Fruit fly (Drosophila melanogaster): ENCODE measurements around the gene CG7183.

CG7183 gene

DNA sequence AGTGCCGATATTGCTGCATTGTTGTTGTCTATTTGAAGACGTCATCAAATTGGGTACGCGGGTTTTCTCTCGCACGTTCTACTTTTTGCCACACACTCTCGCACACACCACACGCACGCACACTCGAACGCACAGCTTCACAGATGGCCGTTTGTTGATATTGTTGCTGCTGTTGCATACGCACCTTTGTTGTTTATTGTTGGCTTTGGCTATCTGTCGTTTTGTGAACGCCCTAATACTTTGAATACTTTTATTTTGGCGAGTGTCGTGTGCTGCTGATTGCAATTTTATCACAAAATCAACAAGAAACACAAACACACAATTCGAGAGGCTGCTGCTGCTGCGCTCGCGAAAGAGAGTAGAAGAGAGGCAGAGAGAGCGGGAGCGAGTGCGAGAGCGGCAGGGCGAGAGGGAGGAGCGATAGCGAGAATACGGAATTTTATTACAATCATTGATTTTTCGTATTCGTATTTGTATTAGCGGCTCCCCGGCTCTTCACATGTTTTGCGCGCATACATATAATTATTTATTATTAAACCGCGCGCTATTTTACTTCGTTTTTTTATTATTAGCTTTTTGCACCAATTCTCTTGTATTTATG lies 21.9 kb downstream of the CG7183 start:
- TF ChIP-seq toe (GFP tag; optimal IDR thresholded peaks at IDR 0.05) (no peak), Mnt (GFP tag; optimal IDR thresholded peaks at IDR 0.05) (peak; percentile 65), CG33017 (tag; optimal IDR thresholded peaks at IDR 0.05) (peak; percentile 14), CG7045 (GFP tag; optimal IDR thresholded peaks at IDR 0.05) (peak; percentile 55), CG11617 (GFP tag; optimal IDR thresholded peaks at IDR 0.05) (peak; percentile 60), CG12768 (GFP tag; optimal IDR thresholded peaks at IDR 0.05) (peak; percentile 73), pad (GFP tag; optimal IDR thresholded peaks at IDR 0.05) (peak; percentile 36), bab1 (GFP tag; optimal IDR thresholded peaks at IDR 0.05) (no peak), cic (GFP tag; optimal IDR thresholded peaks at IDR 0.05) (peak; percentile 80), CG14711 (tag; optimal IDR thresholded peaks at IDR 0.05) (peak; percentile 15), tj (GFP tag; optimal IDR thresholded peaks at IDR 0.05) (peak; percentile 56), cnc (optimal IDR thresholded peaks at IDR 0.05) (no peak), CG7101 (tag; optimal IDR thresholded peaks at IDR 0.05) (peak; percentile 64), Hr96 (GFP tag; optimal IDR thresholded peaks at IDR 0.05) (peak; percentile 4), kay (GFP tag; ENCODE audit: borderline replicate concordance) (no peak), CG5204 (GFP tag; optimal IDR thresholded peaks at IDR 0.05) (no peak), ovo (GFP tag; optimal IDR thresholded peaks at IDR 0.05) (peak; percentile 46), CG1620 (GFP tag; optimal IDR thresholded peaks at IDR 0.05) (peak; percentile 59), Clk (GFP tag; optimal IDR thresholded peaks at IDR 0.05) (peak; percentile 25), Crg-1 (GFP tag; optimal IDR thresholded peaks at IDR 0.05) (peak; percentile 34)

DNA sequence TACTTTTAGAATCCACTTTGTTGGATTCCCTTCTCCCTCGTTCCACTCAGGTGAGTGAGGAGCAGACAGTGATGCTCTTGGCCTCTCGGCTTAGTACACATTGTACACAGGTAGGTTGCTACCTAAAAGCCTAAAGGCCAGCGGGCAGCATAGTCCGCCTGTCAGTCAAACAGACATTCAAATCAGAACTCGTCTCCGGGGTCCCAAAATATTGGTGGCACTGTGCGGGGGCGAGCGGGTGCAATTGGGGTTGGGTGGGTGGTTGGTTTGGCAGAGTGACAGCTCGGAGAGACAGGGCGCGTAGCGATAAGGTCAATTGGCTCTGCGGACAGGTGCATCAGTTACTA lies 22.7 kb downstream of the CG7183 start:
- no peak for TF ChIP-seq CG5204 (GFP tag; optimal IDR thresholded peaks at IDR 0.05)
- TF ChIP-seq CG12768 (GFP tag; optimal IDR thresholded peaks at IDR 0.05), result no peak
- no peak for TF ChIP-seq bab1 (GFP tag; optimal IDR thresholded peaks at IDR 0.05)

DNA sequence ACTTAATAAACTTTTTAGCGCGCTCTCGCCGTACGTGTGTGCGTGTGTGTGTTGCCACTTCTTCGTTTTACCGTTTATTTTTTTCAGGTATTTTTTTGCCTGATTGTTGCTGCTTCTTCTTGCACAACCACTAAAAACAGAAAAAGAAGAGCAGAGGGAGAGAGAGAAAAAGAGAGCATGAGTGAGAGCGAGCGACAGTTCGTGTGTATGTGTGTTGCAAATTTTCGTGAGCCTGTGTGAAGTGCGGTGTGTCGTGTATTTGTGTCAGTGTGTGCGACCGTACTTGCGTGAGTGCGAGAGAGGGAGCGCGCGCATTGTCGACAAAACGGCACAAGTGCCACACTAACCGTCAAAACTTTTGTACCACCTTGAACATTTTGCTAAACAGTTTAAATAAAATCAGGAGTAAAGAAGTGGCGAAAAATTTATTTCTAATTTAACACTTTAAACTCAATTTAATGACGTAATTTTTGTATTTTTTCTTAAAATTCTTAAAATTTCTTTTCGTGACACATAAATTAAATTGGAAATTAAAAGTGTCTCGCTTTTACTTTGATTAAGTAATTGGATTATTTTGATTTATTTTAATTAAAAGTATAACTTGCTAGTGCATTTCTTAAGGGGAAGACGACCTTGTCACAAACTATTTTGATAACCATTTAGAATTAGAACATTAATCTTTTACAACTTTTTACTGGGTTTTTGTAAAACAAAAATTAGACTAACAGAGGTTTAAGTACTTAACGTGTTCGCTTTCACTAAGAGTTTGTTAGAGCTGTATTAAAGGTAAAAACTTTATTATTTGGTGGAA lies 23.3 kb downstream of the CG7183 start:
- TF ChIP-seq CG12768 (GFP tag; optimal IDR thresholded peaks at IDR 0.05), result peak; percentile 7
- no peak for TF ChIP-seq cnc (optimal IDR thresholded peaks at IDR 0.05)
- TF ChIP-seq pad (GFP tag; optimal IDR thresholded peaks at IDR 0.05), result peak; percentile 32
- peak; percentile 76 for TF ChIP-seq CG11617 (GFP tag; optimal IDR thresholded peaks at IDR 0.05)
- peak; percentile 61 for TF ChIP-seq bab1 (GFP tag; optimal IDR thresholded peaks at IDR 0.05)
- TF ChIP-seq CG5204 (GFP tag; optimal IDR thresholded peaks at IDR 0.05), result peak; percentile 68
- TF ChIP-seq Clk (GFP tag; optimal IDR thresholded peaks at IDR 0.05), result no peak
- peak; percentile 71 for TF ChIP-seq tj (GFP tag; optimal IDR thresholded peaks at IDR 0.05)
- TF ChIP-seq CG33017 (tag; optimal IDR thresholded peaks at IDR 0.05), result peak; percentile 29
- TF ChIP-seq ovo (GFP tag; optimal IDR thresholded peaks at IDR 0.05), result peak; percentile 83
- peak; percentile 46 for TF ChIP-seq CG7101 (tag; optimal IDR thresholded peaks at IDR 0.05)
- peak; percentile 45 for TF ChIP-seq CG7045 (GFP tag; optimal IDR thresholded peaks at IDR 0.05)
- TF ChIP-seq CG1620 (GFP tag; optimal IDR thresholded peaks at IDR 0.05), result no peak
- peak; percentile 52 for TF ChIP-seq Hr96 (GFP tag; optimal IDR thresholded peaks at IDR 0.05)
- TF ChIP-seq cic (GFP tag; optimal IDR thresholded peaks at IDR 0.05), result peak; percentile 89
- TF ChIP-seq toe (GFP tag; optimal IDR thresholded peaks at IDR 0.05), result peak; percentile 66
- TF ChIP-seq Mnt (GFP tag; optimal IDR thresholded peaks at IDR 0.05), result peak; percentile 51
- no peak for TF ChIP-seq kay (GFP tag; ENCODE audit: borderline replicate concordance)
- peak; percentile 23 for TF ChIP-seq CG14711 (tag; optimal IDR thresholded peaks at IDR 0.05)
- TF ChIP-seq Crg-1 (GFP tag; optimal IDR thresholded peaks at IDR 0.05), result no peak

DNA sequence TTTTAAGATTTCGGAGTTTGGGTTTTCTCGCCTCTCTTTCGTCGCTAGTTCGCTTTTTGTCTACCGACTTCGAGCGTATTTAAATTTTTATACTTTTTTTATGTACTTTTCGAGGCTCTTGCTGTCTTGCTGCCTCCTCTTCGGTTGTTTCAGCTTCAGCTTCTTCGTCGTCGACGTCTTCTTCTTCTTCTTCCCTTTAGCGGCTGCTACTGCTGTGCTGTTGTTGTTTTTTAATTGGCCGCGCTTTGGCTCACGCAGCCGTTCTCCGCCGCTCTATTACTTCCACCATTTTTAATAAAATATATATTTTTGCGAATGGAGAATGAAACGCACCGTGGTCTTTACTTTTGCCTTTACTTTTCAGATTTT lies 23.9 kb downstream of the CG7183 start:
- no peak for TF ChIP-seq CG14711 (tag; optimal IDR thresholded peaks at IDR 0.05)
- TF ChIP-seq CG7045 (GFP tag; optimal IDR thresholded peaks at IDR 0.05), result no peak
- TF ChIP-seq kay (GFP tag; ENCODE audit: borderline replicate concordance), result no peak
- TF ChIP-seq CG7101 (tag; optimal IDR thresholded peaks at IDR 0.05), result no peak
- TF ChIP-seq tj (GFP tag; optimal IDR thresholded peaks at IDR 0.05), result no peak
- TF ChIP-seq ovo (GFP tag; optimal IDR thresholded peaks at IDR 0.05), result no peak
- no peak for TF ChIP-seq CG12768 (GFP tag; optimal IDR thresholded peaks at IDR 0.05)
- no peak for TF ChIP-seq CG33017 (tag; optimal IDR thresholded peaks at IDR 0.05)

DNA sequence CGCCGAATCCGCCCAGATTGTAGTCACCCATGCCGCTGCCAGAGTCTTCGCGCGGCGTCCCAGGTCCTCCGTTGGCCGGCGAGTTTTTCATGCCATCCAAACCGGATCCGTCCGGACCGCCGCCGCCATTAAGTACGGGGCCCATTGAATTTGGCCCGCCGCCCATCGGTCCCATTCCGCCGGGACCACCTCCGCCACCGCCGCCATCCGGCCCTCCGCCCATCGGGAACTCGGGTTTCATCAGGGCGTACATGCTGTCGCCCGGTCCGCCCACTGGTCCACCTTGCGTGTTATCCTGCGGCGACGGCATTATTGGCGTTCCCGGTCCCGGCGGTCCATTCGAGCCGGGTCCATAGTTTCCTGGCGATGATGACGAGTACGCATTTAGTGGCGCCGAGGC lies 25.2 kb downstream of the CG7183 start:
- no peak for TF ChIP-seq Mnt (GFP tag; optimal IDR thresholded peaks at IDR 0.05)
- TF ChIP-seq CG11617 (GFP tag; optimal IDR thresholded peaks at IDR 0.05), result no peak

DNA sequence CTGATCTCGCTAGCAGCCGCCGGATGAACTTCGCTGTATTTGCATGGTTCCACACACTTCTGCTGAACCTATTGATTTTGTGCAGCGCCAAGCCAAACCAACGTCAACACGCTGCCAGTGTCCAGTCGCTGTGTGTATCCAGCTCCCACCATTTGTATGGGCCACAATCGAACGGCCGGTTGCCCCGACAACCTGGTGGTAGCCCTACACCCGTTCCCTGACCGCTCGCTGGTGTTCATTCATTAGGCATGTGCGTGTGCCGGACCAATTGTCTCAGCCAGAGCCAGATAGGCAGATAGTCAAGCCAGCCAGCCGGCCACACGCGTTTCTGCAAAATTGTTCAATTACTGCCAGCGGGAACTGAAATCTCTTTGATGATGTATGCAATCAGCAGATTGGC lies 28.6 kb downstream of the CG7183 start, which contains the start of gene CG14313:
Gene CG14313, minus strand, starts transcription at position 101 of the 400 bp plus-strand sequence.
- TF ChIP-seq Hr96 (GFP tag; optimal IDR thresholded peaks at IDR 0.05), result no peak
- no peak for TF ChIP-seq kay (GFP tag; ENCODE audit: borderline replicate concordance)
- no peak for TF ChIP-seq Clk (GFP tag; optimal IDR thresholded peaks at IDR 0.05)
- no peak for TF ChIP-seq CG7101 (tag; optimal IDR thresholded peaks at IDR 0.05)
- TF ChIP-seq CG5204 (GFP tag; optimal IDR thresholded peaks at IDR 0.05), result no peak

DNA sequence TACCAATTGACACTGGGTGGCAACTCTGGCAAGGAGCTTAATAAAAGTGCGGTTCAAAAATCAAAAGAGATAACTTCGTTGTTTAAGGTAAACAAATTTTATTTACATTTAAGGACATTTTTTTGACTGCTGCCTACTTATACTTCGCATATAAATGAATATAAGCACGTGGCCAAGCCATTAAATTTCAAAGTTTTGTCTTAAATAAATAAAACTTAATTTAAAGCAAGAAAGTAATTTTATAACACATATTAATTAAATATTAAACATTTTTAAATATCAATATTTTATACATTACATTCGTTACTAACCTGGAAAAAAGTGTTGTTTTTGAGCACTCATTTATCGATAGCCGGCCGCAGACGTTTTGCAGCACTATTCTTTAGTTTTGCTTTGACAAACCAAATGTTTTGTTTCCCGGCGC lies 31.8 kb downstream of the CG7183 start, which contains the start of the genes CG12321 and MED17:
Gene CG12321, minus strand, starts transcription at position 6 of the 424 bp plus-strand sequence.
Gene MED17, plus strand, starts transcription at position 371 of the 424 bp plus-strand sequence.
- peak; percentile 91 for TF ChIP-seq pad (GFP tag; optimal IDR thresholded peaks at IDR 0.05)
- TF ChIP-seq CG11617 (GFP tag; optimal IDR thresholded peaks at IDR 0.05), result peak; percentile 93
- peak; percentile 75 for TF ChIP-seq Mnt (GFP tag; optimal IDR thresholded peaks at IDR 0.05)
- peak; percentile 94 for TF ChIP-seq CG7045 (GFP tag; optimal IDR thresholded peaks at IDR 0.05)
- peak; percentile 67 for TF ChIP-seq tj (GFP tag; optimal IDR thresholded peaks at IDR 0.05)
- no peak for TF ChIP-seq cnc (optimal IDR thresholded peaks at IDR 0.05)
- peak; percentile 74 for TF ChIP-seq toe (GFP tag; optimal IDR thresholded peaks at IDR 0.05)
- TF ChIP-seq CG1620 (GFP tag; optimal IDR thresholded peaks at IDR 0.05), result peak; percentile 91
- no peak for TF ChIP-seq kay (GFP tag; ENCODE audit: borderline replicate concordance)
- TF ChIP-seq Crg-1 (GFP tag; optimal IDR thresholded peaks at IDR 0.05), result peak; percentile 96
- peak; percentile 62 for TF ChIP-seq cic (GFP tag; optimal IDR thresholded peaks at IDR 0.05)
- peak; percentile 81 for TF ChIP-seq CG5204 (GFP tag; optimal IDR thresholded peaks at IDR 0.05)
- TF ChIP-seq CG33017 (tag; optimal IDR thresholded peaks at IDR 0.05), result peak; percentile 83
- peak; percentile 93 for TF ChIP-seq CG12768 (GFP tag; optimal IDR thresholded peaks at IDR 0.05)
- TF ChIP-seq ovo (GFP tag; optimal IDR thresholded peaks at IDR 0.05), result peak; percentile 87
- peak; percentile 93 for TF ChIP-seq CG7101 (tag; optimal IDR thresholded peaks at IDR 0.05)
- TF ChIP-seq Clk (GFP tag; optimal IDR thresholded peaks at IDR 0.05), result peak; percentile 94
- no peak for TF ChIP-seq Hr96 (GFP tag; optimal IDR thresholded peaks at IDR 0.05)
- TF ChIP-seq bab1 (GFP tag; optimal IDR thresholded peaks at IDR 0.05), result peak; percentile 63
- peak; percentile 89 for TF ChIP-seq CG14711 (tag; optimal IDR thresholded peaks at IDR 0.05)

Data from whole organism, adult.